Worm (Caenorhabditis elegans) whole organism, mixed stage, embryonic: Measurements from ENCODE around the gene Y6G8.5.

ENCODE experiments used
- M03D4.4 ChIP-seq: sonication (generic microtip); optimal IDR thresholded peaks from 2 replicates; lab custom pipeline; 2017; ENCODE audit warnings: mild to moderate bottlenecking, missing genetic modification characterization, missing compliant biosample characterization
- ceh-43 ChIP-seq: fragments of 200-800 bp; sonication (Bioruptor generic); optimal IDR thresholded peaks from 2 replicates; lab custom pipeline; 2018; ENCODE audit warnings: mild to moderate bottlenecking, missing genetic modification characterization, moderate library complexity, missing compliant biosample characterization
- ceh-83 ChIP-seq: fragments of 200-800 bp; sonication (Bioruptor generic); optimal IDR thresholded peaks from 2 replicates; lab custom pipeline; 2018; ENCODE audit warnings: mild to moderate bottlenecking, missing genetic modification characterization, missing compliant biosample characterization
- ces-1 ChIP-seq: fragments of 150-350 bp; optimal IDR thresholded peaks from 2 replicates; lab custom pipeline; 2014; ENCODE audit warnings: missing biosample characterization, missing genetic modification reagents, missing genetic modification characterization
- drap-1 ChIP-seq: fragments of 200-800 bp; sonication (Bioruptor generic); optimal IDR thresholded peaks from 3 replicates; lab custom pipeline; 2018; ENCODE audit warnings: mild to moderate bottlenecking, missing genetic modification characterization, missing compliant biosample characterization
- elt-1 ChIP-seq: sonication (generic microtip); optimal IDR thresholded peaks from 2 replicates; lab custom pipeline; 2017; ENCODE audit warnings: missing genetic modification characterization, mild to moderate bottlenecking, missing compliant biosample characterization, antibody characterized with exemption, moderate library complexity, borderline replicate concordance; ENCODE audit not compliant: insufficient read depth
- elt-3 ChIP-seq: fragments of 150-350 bp; optimal IDR thresholded peaks from 2 replicates; lab custom pipeline; 2014; ENCODE audit warnings: missing biosample characterization, missing genetic modification characterization
- flh-1 ChIP-seq: fragments of 200-800 bp; sonication (Bioruptor generic); optimal IDR thresholded peaks from 2 replicates; lab custom pipeline; 2018; ENCODE audit warnings: mild to moderate bottlenecking, missing genetic modification characterization, moderate library complexity, missing compliant biosample characterization
- ham-2 ChIP-seq: fragments of 200-800 bp; sonication (Bioruptor generic); optimal IDR thresholded peaks from 2 replicates; lab custom pipeline; 2018; ENCODE audit warnings: mild to moderate bottlenecking, missing genetic modification characterization, missing compliant biosample characterization
- hlh-1 ChIP-seq: fragments of 150-350 bp; optimal IDR thresholded peaks from 2 replicates; lab custom pipeline; 2014; ENCODE audit warnings: missing biosample characterization, missing genetic modification reagents, missing genetic modification characterization
- lin-13 ChIP-seq: fragments of 150-350 bp; optimal IDR thresholded peaks from 2 replicates; lab custom pipeline; 2014; ENCODE audit warnings: missing biosample characterization, missing genetic modification characterization
- lin-32 ChIP-seq: fragments of 200-800 bp; sonication (Bioruptor generic); optimal IDR thresholded peaks from 2 replicates; lab custom pipeline; 2018; ENCODE audit warnings: mild to moderate bottlenecking, missing genetic modification characterization, missing compliant biosample characterization
- lsy-2 ChIP-seq: fragments of 150-350 bp; optimal IDR thresholded peaks from 2 replicates; lab custom pipeline; 2014; ENCODE audit warnings: missing biosample characterization, missing genetic modification characterization
- mab-5 ChIP-seq: fragments of 150-350 bp; optimal IDR thresholded peaks from 2 replicates; lab custom pipeline; 2014; ENCODE audit warnings: missing biosample characterization, missing genetic modification characterization
- mep-1 ChIP-seq: fragments of 150-350 bp; optimal IDR thresholded peaks from 2 replicates; lab custom pipeline; 2017; ENCODE audit warnings: missing biosample characterization, missing genetic modification reagents, missing genetic modification characterization, inconsistent platforms
- mls-2 ChIP-seq: sonication (generic microtip); optimal IDR thresholded peaks from 2 replicates; lab custom pipeline; 2016; ENCODE audit warnings: mild to moderate bottlenecking, missing genetic modification characterization, moderate library complexity, missing compliant biosample characterization
- nhr-28 ChIP-seq: fragments of 150-350 bp; optimal IDR thresholded peaks from 2 replicates; lab custom pipeline; 2014; ENCODE audit warnings: missing biosample characterization, missing genetic modification characterization
- nhr-76 ChIP-seq: sonication (generic microtip); optimal IDR thresholded peaks from 2 replicates; lab custom pipeline; 2017; ENCODE audit warnings: missing biosample characterization, missing genetic modification characterization
- pha-4 ChIP-seq: fragments of 150-350 bp; optimal IDR thresholded peaks from 2 replicates; lab custom pipeline; 2018; ENCODE audit warnings: missing biosample characterization, missing genetic modification reagents, missing genetic modification characterization
- sem-2 ChIP-seq: fragments of 200-800 bp; sonication (Bioruptor generic); optimal IDR thresholded peaks from 2 replicates; lab custom pipeline; 2018; ENCODE audit warnings: mild to moderate bottlenecking, missing genetic modification characterization, missing compliant biosample characterization
- snpc-4 ChIP-seq: fragments of 150-350 bp; optimal IDR thresholded peaks from 2 replicates; lab custom pipeline; 2014; ENCODE audit warnings: missing biosample characterization, missing genetic modification characterization
- tbx-8 ChIP-seq: fragments of 200-800 bp; sonication (Bioruptor generic); optimal IDR thresholded peaks from 2 replicates; lab custom pipeline; 2018; ENCODE audit warnings: mild to moderate bottlenecking, missing genetic modification characterization, moderate library complexity, missing compliant biosample characterization
- unc-120 ChIP-seq: sonication (generic microtip); optimal IDR thresholded peaks from 2 replicates; lab custom pipeline; 2017; ENCODE audit warnings: missing genetic modification characterization, missing compliant biosample characterization; ENCODE audit not compliant: poor library complexity, severe bottlenecking
- unc-39 ChIP-seq: fragments of 150-350 bp; optimal IDR thresholded peaks from 2 replicates; lab custom pipeline; 2014; ENCODE audit warnings: missing biosample characterization, missing genetic modification characterization
- unc-62 ChIP-seq: fragments of 150-350 bp; optimal IDR thresholded peaks from 2 replicates; lab custom pipeline; 2014; ENCODE audit warnings: missing biosample characterization, missing genetic modification reagents, missing genetic modification characterization

Y6G8.5 gene

ce11 chrV:17615609-17616008 is at the start of gene Y6G8.5:
TSS of gene Y6G8.5 (minus strand) at chrV:17615709.
- TF ChIP-seq mls-2 (tag; lab: Kevin White, UChicago) (no peak), ces-1 (GFP tag; lab: Kevin White, UChicago) (no peak), unc-39 (no peak)

ce11 chrV:17664367-17664766 is 48.9 kb upstream of the Y6G8.5 start:
- no peak for TF ChIP-seq tbx-8 (GFP tag; lab: Kevin White, UChicago)
- TF ChIP-seq nhr-28 (tag; lab: Kevin White, UChicago), result no peak
- no peak for TF ChIP-seq lin-32 (GFP tag; lab: Kevin White, UChicago)
- TF ChIP-seq elt-3 (tag; lab: Kevin White, UChicago), result no peak
- TF ChIP-seq M03D4.4 (tag; lab: Kevin White, UChicago), result no peak
- TF ChIP-seq flh-1 (GFP tag; lab: Kevin White, UChicago), result no peak
- no peak for TF ChIP-seq unc-62 (GFP tag; lab: Kevin White, UChicago)
- no peak for TF ChIP-seq lsy-2 (tag; lab: Kevin White, UChicago)
- no peak for TF ChIP-seq ceh-83 (GFP tag; lab: Kevin White, UChicago)
- TF ChIP-seq mab-5, result no peak
- TF ChIP-seq elt-1, result no peak
- TF ChIP-seq mep-1 (tag; lab: Kevin White, UChicago), result no peak

- TF ChIP-seq M03D4.4 (tag; lab: Kevin White, UChicago), result no peak
- no peak for TF ChIP-seq sem-2 (GFP tag; lab: Kevin White, UChicago)
- TF ChIP-seq elt-1, result no peak
- no peak for TF ChIP-seq nhr-28 (tag; lab: Kevin White, UChicago)
- TF ChIP-seq ceh-43 (GFP tag; lab: Kevin White, UChicago), result no peak
- no peak for TF ChIP-seq unc-62 (GFP tag; lab: Kevin White, UChicago)
- TF ChIP-seq ham-2, result no peak
- TF ChIP-seq ceh-83 (GFP tag; lab: Kevin White, UChicago), result no peak
- TF ChIP-seq drap-1 (GFP tag; lab: Kevin White, UChicago), result no peak
- TF ChIP-seq mls-2 (tag; lab: Kevin White, UChicago), result no peak
- TF ChIP-seq hlh-1, result no peak
- no peak for TF ChIP-seq mep-1 (tag; lab: Kevin White, UChicago)
- no peak for TF ChIP-seq snpc-4 (tag; lab: Kevin White, UChicago)
- no peak for TF ChIP-seq ces-1 (GFP tag; lab: Kevin White, UChicago)
- no peak for TF ChIP-seq flh-1 (GFP tag; lab: Kevin White, UChicago)
- TF ChIP-seq unc-39, result no peak
- no peak for TF ChIP-seq lin-32 (GFP tag; lab: Kevin White, UChicago)
- no peak for TF ChIP-seq pha-4 (tag; lab: Kevin White, UChicago)
- no peak for TF ChIP-seq mab-5
Measured at ce11 chrV:17662260-17662659, 46.8 kb upstream of the Y6G8.5 start.

- no peak for TF ChIP-seq drap-1 (GFP tag; lab: Kevin White, UChicago)
- TF ChIP-seq sem-2 (GFP tag; lab: Kevin White, UChicago), result no peak
Measured at ce11 chrV:17660003-17660402, 44.5 kb upstream of the Y6G8.5 start, which contains the start of gene dgat-2. TSS of gene dgat-2 (plus strand) at chrV:17660303.

DNA sequence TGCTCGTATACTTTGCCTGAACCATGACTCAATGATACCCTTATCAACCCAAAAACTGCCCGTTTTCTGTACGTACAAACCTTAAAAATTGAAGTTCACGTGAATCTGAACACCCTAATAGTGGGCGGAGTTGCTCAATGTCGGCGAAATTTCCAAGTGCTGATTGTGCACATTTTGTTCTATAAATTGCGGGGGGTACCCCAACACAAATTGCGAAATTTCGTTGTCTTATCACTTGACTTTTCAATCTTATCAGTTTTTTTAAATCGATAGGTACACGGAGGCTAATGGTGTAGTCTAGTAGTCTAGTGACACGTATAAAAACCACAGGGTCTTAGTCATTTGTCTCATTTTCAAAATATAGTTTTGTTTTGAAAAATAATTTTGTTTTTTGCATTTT is 43.7 kb upstream of the Y6G8.5 start, which contains the start of gene fbxa-108:
fbxa-108 (minus strand) TSS at position 158 of the 400 bp plus-strand sequence.
- TF ChIP-seq drap-1 (GFP tag; lab: Kevin White, UChicago) (no peak), nhr-76 (tag; lab: Kevin White, UChicago) (no peak)

DNA sequence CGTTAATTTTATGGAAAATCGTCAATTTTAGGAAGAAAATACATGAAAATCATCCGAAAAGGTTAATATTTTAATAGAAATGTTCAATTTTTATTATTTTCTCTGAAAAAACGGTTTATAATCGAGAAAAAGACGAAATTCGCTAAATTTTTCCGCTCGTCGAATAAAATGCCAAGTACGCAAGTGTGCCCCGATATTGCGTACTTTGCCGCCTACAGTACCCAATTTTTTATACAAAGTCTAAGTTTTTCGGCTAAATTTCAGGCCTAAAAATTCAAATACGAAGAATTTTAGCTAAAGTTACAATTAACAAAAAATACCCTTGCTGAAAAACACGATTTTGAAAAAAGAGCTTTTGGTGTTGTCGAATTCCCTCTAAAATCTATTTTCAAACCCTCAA is 43.3 kb upstream of the Y6G8.5 start:
- no peak for TF ChIP-seq lin-32 (GFP tag; lab: Kevin White, UChicago)
- TF ChIP-seq unc-120 (tag; lab: Kevin White, UChicago), result no peak
- TF ChIP-seq M03D4.4 (tag; lab: Kevin White, UChicago), result no peak
- TF ChIP-seq unc-39, result no peak
- TF ChIP-seq nhr-28 (tag; lab: Kevin White, UChicago), result no peak
- TF ChIP-seq ham-2, result no peak
- no peak for TF ChIP-seq ceh-43 (GFP tag; lab: Kevin White, UChicago)
- no peak for TF ChIP-seq ceh-83 (GFP tag; lab: Kevin White, UChicago)
- no peak for TF ChIP-seq hlh-1
- no peak for TF ChIP-seq snpc-4 (tag; lab: Kevin White, UChicago)
- no peak for TF ChIP-seq lin-13 (tag; lab: Kevin White, UChicago)
- TF ChIP-seq mep-1 (tag; lab: Kevin White, UChicago), result no peak

DNA sequence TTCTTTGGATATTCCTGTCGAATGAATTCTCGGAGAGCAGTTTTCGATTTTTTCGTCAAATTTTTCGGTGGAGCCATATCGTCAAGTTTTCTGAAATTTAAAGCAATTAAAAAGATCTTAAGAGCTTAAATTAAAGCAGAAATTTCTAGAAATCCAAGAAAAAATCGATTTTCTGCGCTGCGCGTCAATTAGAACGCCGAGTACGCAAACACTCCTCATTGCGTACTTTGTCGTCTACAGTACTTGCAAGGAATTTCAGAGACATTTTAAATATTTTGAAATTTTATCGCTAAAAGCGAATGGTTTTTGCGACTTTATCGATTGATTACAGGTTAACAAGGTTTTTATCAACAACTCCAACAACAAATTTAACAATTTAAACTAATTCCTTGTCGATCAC is 39.7 kb upstream of the Y6G8.5 start:
- TF ChIP-seq lsy-2 (tag; lab: Kevin White, UChicago) (no peak), pha-4 (tag; lab: Kevin White, UChicago) (no peak)
